Fruit fly (Drosophila melanogaster): Measurements from ENCODE around the gene CG42512.

dm6 chrX:16633181-16633957 is 17.8 kb upstream of the CG42512 start:
- TF ChIP-seq psq (optimal IDR thresholded peaks at IDR 0.05) = no peak
- TF ChIP-seq pan (optimal IDR thresholded peaks at IDR 0.05) = no peak
- TF ChIP-seq CG8478 (optimal IDR thresholded peaks at IDR 0.05) = no peak

Data from whole organism.